Worm (Caenorhabditis elegans): Measurements from ENCODE around the gene ZC477.3.
A peak's percentile ranks its signal among the peaks of the same experiment; 100 is the strongest.

ce11 chrIV:7144670-7145257 is 41.5 kb downstream of the ZC477.3 start, which contains the start of gene hecd-1:
- TF ChIP-seq lsy-2 (tag; optimal IDR thresholded peaks at IDR 0.05) (peak in 1 of 2 experiments; percentile 49), nhr-11 (tag; optimal IDR thresholded peaks at IDR 0.05) (no peak), ama-1 (optimal IDR thresholded peaks at IDR 0.05) (no peak), fkh-10 (GFP tag; optimal IDR thresholded peaks at IDR 0.05) (no peak), lin-15B (tag; optimal IDR thresholded peaks at IDR 0.05) (peak; percentile 16), unc-62 (GFP tag; optimal IDR thresholded peaks at IDR 0.05) (no peak), unc-130 (tag; optimal IDR thresholded peaks at IDR 0.05) (no peak), efl-1 (optimal IDR thresholded peaks at IDR 0.05) (peak in 1 of 2 experiments; percentile 29), efl-1 (GFP tag; optimal IDR thresholded peaks at IDR 0.05 in 1 of 2) (peak; percentile 32 to 83), ztf-4 (tag; optimal IDR thresholded peaks at IDR 0.05) (no peak), alr-1 (tag; optimal IDR thresholded peaks at IDR 0.05; ENCODE audit: borderline replicate concordance) (no peak), zag-1 (tag; optimal IDR thresholded peaks at IDR 0.05) (no peak)
